Fruit fly (Drosophila melanogaster): ENCODE data around the gene baz.

DNA sequence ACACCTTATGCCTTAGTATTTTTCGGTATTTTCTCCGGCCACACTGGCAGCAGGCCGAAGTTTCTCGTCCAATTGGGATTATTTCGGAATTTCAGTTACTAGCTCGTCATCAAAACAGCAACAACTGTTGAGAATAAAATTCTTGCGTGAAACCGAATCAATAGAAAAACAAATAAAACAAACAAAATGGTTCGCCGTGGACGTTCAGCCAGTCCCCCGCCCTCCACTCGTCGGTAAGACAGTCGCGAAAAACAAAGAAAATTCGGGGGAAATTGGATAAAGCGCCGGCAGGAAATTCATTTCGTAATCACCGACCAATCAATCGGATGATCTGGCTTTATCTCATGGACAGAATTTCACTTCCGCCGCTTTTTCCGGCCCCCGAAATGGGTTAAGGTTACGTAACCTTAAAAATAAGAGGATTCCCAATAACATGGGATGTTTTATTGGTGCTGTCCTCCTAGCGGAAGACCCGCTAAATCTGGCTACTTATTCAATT lies 10.8 kb upstream of the baz start, which contains the start of gene Chchd2:
- TF ChIP-seq pan (optimal IDR thresholded peaks at IDR 0.05) (no peak), Dif (GFP tag; optimal IDR thresholded peaks at IDR 0.05; ENCODE audit: partially characterized antibody) (no peak), GATAd (GFP tag; optimal IDR thresholded peaks at IDR 0.05) (no peak), woc (GFP tag; optimal IDR thresholded peaks at IDR 0.05) (no peak), dl (GFP tag; optimal IDR thresholded peaks at IDR 0.05; ENCODE audit: insufficient read depth in 1 of 2, partially characterized antibody in 2 of 2) (no peak), sv (GFP tag; optimal IDR thresholded peaks at IDR 0.05) (no peak), jim (GFP tag; optimal IDR thresholded peaks at IDR 0.05) (no peak), Hnf4 (GFP tag; optimal IDR thresholded peaks at IDR 0.05) (no peak)
